Worm (Caenorhabditis elegans) whole organism, L4/young adult: ENCODE measurements around the gene K08F9.3.
"Not testable (repeated sequence)": the region's sequence is repeated elsewhere in the genome, so short reads cannot be mapped to it uniquely, and the experiment has no call there.

Experiments used
- W03F9.2 ChIP-seq: fragments of 150-350 bp; optimal IDR thresholded peaks from 2 replicates; lab custom pipeline; 2014; ENCODE audit warnings: missing biosample characterization, missing genetic modification characterization
- dao-5 ChIP-seq: sonication (generic microtip); optimal IDR thresholded peaks from 2 replicates; lab custom pipeline; 2016; ENCODE audit warnings: missing genotype, missing genetic modification characterization, moderate library complexity, missing compliant biosample characterization
- him-1 ChIP-seq: sonication (generic microtip); optimal IDR thresholded peaks from 2 replicates; lab custom pipeline; 2016; ENCODE audit warnings: missing genotype, missing genetic modification reagents, missing genetic modification characterization, missing compliant biosample characterization

The K08F9.3 gene

ce11 chrV:15140247-15140646 lies at the start of gene K08F9.3:
Gene K08F9.3, plus strand, starts transcription at chrV:15140547.
- no peak for TF ChIP-seq dao-5 (tag; lab: Kevin White, UChicago)
- TF ChIP-seq him-1 (tag; lab: Kevin White, UChicago) = no peak
- no peak for TF ChIP-seq W03F9.2 (tag; lab: Kevin White, UChicago)

- TF ChIP-seq dao-5 (tag; lab: Kevin White, UChicago) (no peak), him-1 (tag; lab: Kevin White, UChicago) (no peak), W03F9.2 (tag; lab: Kevin White, UChicago) (no peak)
Observed at ce11 chrV:15092666-15093065, 47.7 kb upstream of the K08F9.3 start, which contains the start of gene txt-12. Gene txt-12, plus strand, starts transcription at chrV:15092966.

ce11 chrV:15094749-15095148 lies 45.6 kb upstream of the K08F9.3 start, which contains the start of gene srx-78:
Gene srx-78, plus strand, starts transcription at chrV:15095049.
- no peak for TF ChIP-seq him-1 (tag; lab: Kevin White, UChicago)
- no peak for TF ChIP-seq W03F9.2 (tag; lab: Kevin White, UChicago)
- no peak for TF ChIP-seq dao-5 (tag; lab: Kevin White, UChicago)

ce11 chrV:15099447-15099846 lies 40.9 kb upstream of the K08F9.3 start, which contains the start of gene C01G10.1:
Gene C01G10.1, plus strand, starts transcription at chrV:15099747.
- TF ChIP-seq W03F9.2 (tag; lab: Kevin White, UChicago) (no peak), him-1 (tag; lab: Kevin White, UChicago) (no peak), dao-5 (tag; lab: Kevin White, UChicago) (no peak)

- not testable (repeated sequence) for TF ChIP-seq dao-5, him-1, W03F9.2 (tag; lab: Kevin White, UChicago)
Observed at ce11 chrV:15105893-15106598, 34.3 kb upstream of the K08F9.3 start, which contains the start of gene C01G10.14. Gene C01G10.14, minus strand, starts transcription at chrV:15105943.

ce11 chrV:15109260-15109659 lies 31.1 kb upstream of the K08F9.3 start, which contains the start of gene Y75B12A.2:
Gene Y75B12A.2, plus strand, starts transcription at chrV:15109560.
- no peak for TF ChIP-seq dao-5 (tag; lab: Kevin White, UChicago)
- no peak for TF ChIP-seq him-1 (tag; lab: Kevin White, UChicago)
- TF ChIP-seq W03F9.2 (tag; lab: Kevin White, UChicago) = no peak

ce11 chrV:15111660-15112059 lies 28.7 kb upstream of the K08F9.3 start, which contains the start of gene T01G5.7:
Gene T01G5.7, plus strand, starts transcription at chrV:15111960.
- TF ChIP-seq dao-5 (tag; lab: Kevin White, UChicago) = no peak
- no peak for TF ChIP-seq him-1 (tag; lab: Kevin White, UChicago)
- TF ChIP-seq W03F9.2 (tag; lab: Kevin White, UChicago) = no peak

ce11 chrV:15113992-15114391 lies 26.4 kb upstream of the K08F9.3 start, which contains the start of gene T01G5.6:
Gene T01G5.6, minus strand, starts transcription at chrV:15114092.
- no peak for TF ChIP-seq W03F9.2 (tag; lab: Kevin White, UChicago)
- TF ChIP-seq dao-5 (tag; lab: Kevin White, UChicago) = no peak
- TF ChIP-seq him-1 (tag; lab: Kevin White, UChicago) = no peak

ce11 chrV:15115968-15116367 lies 24.4 kb upstream of the K08F9.3 start, which contains the start of gene T01G5.8:
Gene T01G5.8, plus strand, starts transcription at chrV:15116268.
- not testable (repeated sequence) for TF ChIP-seq dao-5, W03F9.2, him-1 (tag; lab: Kevin White, UChicago)

- TF ChIP-seq dao-5 (tag; lab: Kevin White, UChicago) = no peak
- no peak for TF ChIP-seq him-1 (tag; lab: Kevin White, UChicago)
- TF ChIP-seq W03F9.2 (tag; lab: Kevin White, UChicago) = no peak
Observed at ce11 chrV:15119517-15119916, 20.8 kb upstream of the K08F9.3 start, which contains the start of gene flor-1. Gene flor-1, minus strand, starts transcription at chrV:15119617.

ce11 chrV:15125162-15125561 lies 15.2 kb upstream of the K08F9.3 start, which contains the start of gene ugt-30:
Gene ugt-30, minus strand, starts transcription at chrV:15125262.
- not testable (repeated sequence) for TF ChIP-seq W03F9.2, dao-5, him-1 (tag; lab: Kevin White, UChicago)

- TF ChIP-seq dao-5 (tag; lab: Kevin White, UChicago) (no peak), W03F9.2 (tag; lab: Kevin White, UChicago) (no peak), him-1 (tag; lab: Kevin White, UChicago) (no peak)
Observed at ce11 chrV:15127413-15127812, 12.9 kb upstream of the K08F9.3 start, which contains the start of gene srj-27. Gene srj-27, minus strand, starts transcription at chrV:15127513.

- TF ChIP-seq W03F9.2 (tag; lab: Kevin White, UChicago) (no peak), dao-5 (tag; lab: Kevin White, UChicago) (no peak), him-1 (tag; lab: Kevin White, UChicago) (no peak)
Observed at ce11 chrV:15127955-15128354, 12.4 kb upstream of the K08F9.3 start, which contains the start of gene srr-7. Gene srr-7, plus strand, starts transcription at chrV:15128255.
